Worm (Caenorhabditis elegans) whole organism, young adult: ENCODE data around the gene Y50D4A.10.

Experiments
- K11D2.4 ChIP-seq: fragments of 200-800 bp; sonication (Bioruptor generic); IDR thresholded peaks from 2 replicates; pipeline ENCODE4 v1.3.6; 2022; ENCODE audit warnings: missing genetic modification reagents, missing genetic modification characterization, missing compliant biosample characterization
- efl-1 ChIP-seq: fragments of 150-350 bp; optimal IDR thresholded peaks from 2 replicates; lab custom pipeline; 2014; ENCODE audit warnings: missing biosample characterization, missing genetic modification reagents, missing genetic modification characterization
- nfya-1 ChIP-seq: sonication (generic microtip); optimal IDR thresholded peaks from 2 replicates; lab custom pipeline; 2017; ENCODE audit warnings: antibody characterized with exemption, missing compliant biosample characterization, missing genetic modification characterization, borderline replicate concordance; ENCODE audit not compliant: insufficient read depth
- repo-1 ChIP-seq: sonication (generic microtip); optimal IDR thresholded peaks from 2 replicates; lab custom pipeline; 2017; ENCODE audit warnings: mild to moderate bottlenecking, missing genetic modification characterization, missing compliant biosample characterization
- unc-62 ChIP-seq: fragments of 150-350 bp; optimal IDR thresholded peaks from 2 replicates; lab custom pipeline; 2014; ENCODE audit warnings: missing biosample characterization, missing genetic modification reagents, missing genetic modification characterization

DNA sequence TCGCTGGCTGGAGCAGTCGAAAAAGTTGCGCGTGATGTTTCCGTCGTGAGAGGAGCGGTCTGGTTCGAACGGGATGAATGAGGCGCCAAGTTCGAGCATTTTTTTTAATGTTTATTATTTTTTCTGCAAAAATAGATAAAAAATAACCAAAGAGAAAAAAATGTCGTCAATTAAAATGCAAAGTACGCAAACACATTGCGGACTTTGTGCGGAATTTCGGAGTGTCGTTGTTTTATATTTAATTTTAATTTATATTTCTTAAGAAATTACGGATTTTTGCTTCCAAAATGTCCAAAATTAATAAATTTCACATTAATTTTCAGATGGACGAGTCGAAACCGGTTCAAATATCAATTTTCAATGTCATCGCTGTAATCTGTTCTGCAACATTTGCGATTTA lies 24.4 kb downstream of the Y50D4A.10 start, which contains the start of the genes wrb-1 and Y50D4A.4:
- TF ChIP-seq K11D2.4 (GFP tag; lab: Robert Waterston, UW) (no peak), repo-1 (tag; lab: Kevin White, UChicago) (no peak), unc-62 (GFP tag; lab: Kevin White, UChicago) (no peak), nfya-1 (tag; lab: Kevin White, UChicago) (no peak), efl-1 (GFP tag; lab: Kevin White, UChicago) (peak; percentile 11)
